Worm (Caenorhabditis elegans) whole organism, L2 larva: ENCODE results near the gene C04E6.4.

Source experiments
- F13H6.1 ChIP-seq: sonication (generic microtip); optimal IDR thresholded peaks from 2 replicates; lab custom pipeline; 2016; ENCODE audit warnings: missing genetic modification characterization, missing compliant biosample characterization
- R02D3.7 ChIP-seq: fragments of 150-350 bp; optimal IDR thresholded peaks from 2 replicates; lab custom pipeline; 2014; ENCODE audit warnings: missing biosample characterization, missing genetic modification characterization
- Y55F3AM.14 ChIP-seq: fragments of 200-800 bp; sonication (Bioruptor generic); optimal IDR thresholded peaks from 2 replicates; lab custom pipeline; 2018; ENCODE audit warnings: mild to moderate bottlenecking, missing genetic modification characterization, missing compliant biosample characterization
- ZK546.5 ChIP-seq: sonication (generic microtip); optimal IDR thresholded peaks from 2 replicates; lab custom pipeline; 2017; ENCODE audit warnings: missing biosample characterization, missing genetic modification characterization
- alr-1 ChIP-seq: fragments of 150-350 bp; optimal IDR thresholded peaks from 2 replicates; lab custom pipeline; 2014; ENCODE audit warnings: missing biosample characterization, missing genetic modification characterization
- aly-2 ChIP-seq: fragments of 150-350 bp; optimal IDR thresholded peaks from 2 replicates; lab custom pipeline; 2014; ENCODE audit warnings: missing biosample characterization, missing genetic modification characterization
- ceh-16 ChIP-seq: fragments of 150-350 bp; optimal IDR thresholded peaks from 2 replicates; lab custom pipeline; 2014; ENCODE audit warnings: missing biosample characterization, missing genetic modification characterization
- crh-2 ChIP-seq: sonication (generic microtip); optimal IDR thresholded peaks from 2 replicates; lab custom pipeline; 2017; ENCODE audit warnings: missing biosample characterization, missing genetic modification characterization
- egl-27 ChIP-seq: sonication (generic microtip); optimal IDR thresholded peaks from 3 replicates; lab custom pipeline; 2017; ENCODE audit warnings: missing biosample characterization, missing genetic modification reagents, missing genetic modification characterization
- elt-1 ChIP-seq: fragments of 150-350 bp; optimal IDR thresholded peaks from 2 replicates; lab custom pipeline; 2014; ENCODE audit warnings: missing biosample characterization, missing genetic modification characterization
- elt-3 ChIP-seq: sonication (generic microtip); optimal IDR thresholded peaks from 2 replicates; lab custom pipeline; 2017; ENCODE audit warnings: missing biosample characterization, missing genetic modification characterization
- fos-1 ChIP-seq: fragments of 150-350 bp; optimal IDR thresholded peaks from 2 replicates; lab custom pipeline; 2014; ENCODE audit warnings: missing biosample characterization, missing genetic modification characterization
- gmeb-1 ChIP-seq: fragments of 150-350 bp; optimal IDR thresholded peaks from 2 replicates; lab custom pipeline; 2014; ENCODE audit warnings: missing biosample characterization, missing genetic modification characterization
- lin-11 ChIP-seq: fragments of 150-350 bp; sonication (generic microtip); optimal IDR thresholded peaks from 2 replicates; lab custom pipeline; 2014; ENCODE audit warnings: missing biosample characterization, missing genetic modification characterization, inconsistent platforms, mixed read lengths
- lin-13 ChIP-seq: fragments of 150-350 bp; optimal IDR thresholded peaks from 2 replicates; lab custom pipeline; 2014; ENCODE audit warnings: missing biosample characterization, missing genetic modification reagents, missing genetic modification characterization
- lin-39 ChIP-seq: fragments of 150-350 bp; optimal IDR thresholded peaks from 2 replicates; lab custom pipeline; 2014; ENCODE audit warnings: missing biosample characterization, missing genetic modification reagents, missing genetic modification characterization
- lsy-2 ChIP-seq, 2 experiments: fragments of 150-350 bp in 1 of 2; sonication (generic microtip) in 1 of 2; optimal IDR thresholded peaks; 2 replicates each; lab custom pipeline; 2014 to 2017; ENCODE audit warnings: missing biosample characterization in 2 of 2, missing genetic modification characterization in 2 of 2
- mab-5 ChIP-seq: fragments of 150-350 bp; optimal IDR thresholded peaks from 2 replicates; lab custom pipeline; 2014; ENCODE audit warnings: missing biosample characterization, missing genetic modification characterization
- mdl-1 ChIP-seq, 2 experiments: fragments of 150-350 bp in 1 of 2; sonication (generic microtip) in 1 of 2; optimal IDR thresholded peaks; 2 replicates each; lab custom pipeline; 2017; ENCODE audit warnings: missing biosample characterization in 2 of 2, missing genetic modification characterization in 2 of 2
- nhr-129 ChIP-seq: fragments of 150-350 bp; optimal IDR thresholded peaks from 2 replicates; lab custom pipeline; 2014; ENCODE audit warnings: missing biosample characterization, missing genetic modification characterization
- nhr-23 ChIP-seq: fragments of 150-350 bp; optimal IDR thresholded peaks from 2 replicates; lab custom pipeline; 2014; ENCODE audit warnings: missing biosample characterization, missing genetic modification reagents, missing genetic modification characterization
- nhr-25 ChIP-seq: fragments of 150-350 bp; sonication (generic microtip); optimal IDR thresholded peaks from 3 replicates; lab custom pipeline; 2014; ENCODE audit warnings: missing biosample characterization, missing genetic modification characterization
- nhr-6 ChIP-seq: fragments of 150-350 bp; optimal IDR thresholded peaks from 2 replicates; lab custom pipeline; 2014; ENCODE audit warnings: missing biosample characterization, missing genetic modification characterization
- nhr-77 ChIP-seq: fragments of 150-350 bp; optimal IDR thresholded peaks from 2 replicates; lab custom pipeline; 2014; ENCODE audit warnings: missing biosample characterization, missing genetic modification characterization
- peb-1 ChIP-seq: fragments of 150-350 bp; optimal IDR thresholded peaks from 2 replicates; lab custom pipeline; 2014; ENCODE audit warnings: missing biosample characterization, missing genetic modification characterization
- sem-4 ChIP-seq: fragments of 150-350 bp; optimal IDR thresholded peaks from 2 replicates; lab custom pipeline; 2014; ENCODE audit warnings: missing biosample characterization, missing genetic modification reagents, missing genetic modification characterization
- skn-1 ChIP-seq: sonication (generic microtip); optimal IDR thresholded peaks from 2 replicates; lab custom pipeline; 2017; ENCODE audit warnings: missing biosample characterization, missing genetic modification characterization
- sma-3 ChIP-seq: sonication (generic microtip); optimal IDR thresholded peaks from 2 replicates; lab custom pipeline; 2016; ENCODE audit warnings: missing genetic modification reagents, missing genetic modification characterization, missing compliant biosample characterization
- sma-9 ChIP-seq, 2 experiments: fragments of 150-350 bp in 1 of 2; sonication (generic microtip) in 1 of 2; optimal IDR thresholded peaks; 2 replicates each; lab custom pipeline; 2014 to 2016; ENCODE audit warnings: missing genetic modification characterization in 2 of 2, mild to moderate bottlenecking in 1 of 2, missing biosample characterization in 1 of 2, missing compliant biosample characterization in 1 of 2, missing genetic modification reagents in 1 of 2, moderate library complexity in 1 of 2
- snpc-4 ChIP-seq: fragments of 150-350 bp; optimal IDR thresholded peaks from 2 replicates; lab custom pipeline; 2014; ENCODE audit warnings: missing biosample characterization, missing genetic modification characterization
- unc-39 ChIP-seq: fragments of 150-350 bp; optimal IDR thresholded peaks from 2 replicates; lab custom pipeline; 2014; ENCODE audit warnings: missing biosample characterization, missing genetic modification characterization
- unc-55 ChIP-seq: fragments of 150-350 bp; sonication (generic microtip); optimal IDR thresholded peaks from 3 replicates; lab custom pipeline; 2014; ENCODE audit warnings: missing biosample characterization, missing genetic modification reagents, missing genetic modification characterization
- unc-62 ChIP-seq: fragments of 150-350 bp; optimal IDR thresholded peaks from 2 replicates; lab custom pipeline; 2014; ENCODE audit warnings: missing biosample characterization, missing genetic modification reagents, missing genetic modification characterization
- zag-1 ChIP-seq: fragments of 150-350 bp; optimal IDR thresholded peaks from 2 replicates; lab custom pipeline; 2014; ENCODE audit warnings: missing biosample characterization, missing genetic modification characterization
- ztf-1 ChIP-seq: fragments of 200-800 bp; sonication (Bioruptor generic); conservative IDR thresholded peaks from 2 replicates; pipeline ENCODE4 v1.3.6; 2022; ENCODE audit warnings: missing genetic modification characterization, missing compliant biosample characterization

The C04E6.4 gene

DNA sequence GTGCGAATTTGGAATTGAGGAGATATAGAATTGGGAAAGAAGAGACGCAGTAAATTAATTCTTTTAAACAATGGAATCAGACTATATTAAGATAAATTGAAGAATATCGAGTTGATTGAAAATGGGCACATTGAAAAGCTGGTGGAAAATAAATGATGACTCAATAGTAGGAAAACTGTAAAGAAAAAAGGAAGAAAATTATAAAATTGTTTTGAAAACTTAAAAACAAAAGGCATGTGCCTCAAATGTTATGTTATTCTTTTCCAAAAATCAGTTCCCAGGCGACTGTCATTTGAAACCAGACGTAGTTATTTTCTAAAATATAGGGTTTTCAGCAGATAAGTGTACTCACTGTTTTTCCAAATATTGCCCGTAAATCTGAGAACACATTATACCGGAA lies 12.7 kb downstream of the C04E6.4 start, which contains the start of gene C04E6.12:
Gene C04E6.12 (minus strand): TSS at position 101 of the 400 bp plus-strand sequence.
- TF ChIP-seq unc-39 (tag; lab: Kevin White, UChicago) (no peak), sem-4 (tag; lab: Kevin White, UChicago) (no peak), ceh-16 (tag; lab: Kevin White, UChicago) (no peak), nhr-6 (no peak), snpc-4 (tag; lab: Kevin White, UChicago) (no peak), elt-1 (no peak), skn-1 (tag; lab: Kevin White, UChicago) (no peak), gmeb-1 (no peak), egl-27 (no peak), unc-55 (no peak), nhr-25 (no peak), zag-1 (tag; lab: Kevin White, UChicago) (no peak), lsy-2 (tag; optimal IDR thresholded peaks at IDR 0.05; lab: Kevin White, UChicago) (no peak), fos-1 (no peak), ZK546.5 (tag; lab: Kevin White, UChicago) (no peak), sma-9 (GFP tag; optimal IDR thresholded peaks at IDR 0.05; lab: Kevin White, UChicago) (no peak), sma-9 (tag; optimal IDR thresholded peaks at IDR 0.05; lab: Kevin White, UChicago) (no peak), elt-3 (tag; lab: Kevin White, UChicago) (no peak)

DNA sequence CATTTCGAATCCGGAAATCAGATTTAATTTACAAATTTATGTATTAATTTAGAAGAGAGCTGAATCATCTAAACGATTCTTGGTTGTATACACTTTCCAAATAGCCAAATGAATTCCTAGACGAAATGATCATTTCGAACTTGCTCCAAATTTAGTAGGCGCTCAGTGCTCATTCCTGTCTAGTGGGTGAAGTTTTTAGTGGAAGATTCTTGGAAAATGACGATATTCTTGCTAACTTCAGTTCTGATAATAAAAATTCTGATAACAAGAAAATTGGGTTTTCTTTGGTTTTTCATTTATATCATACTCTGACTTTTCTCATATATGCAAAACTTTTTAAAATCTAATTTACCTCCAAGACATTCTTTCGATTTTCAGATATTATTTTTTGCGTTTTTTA lies 14.6 kb downstream of the C04E6.4 start:
- TF ChIP-seq F13H6.1 (no peak), elt-1 (no peak), ZK546.5 (tag; lab: Kevin White, UChicago) (no peak), nhr-23 (tag; lab: Kevin White, UChicago) (no peak), zag-1 (tag; lab: Kevin White, UChicago) (no peak), crh-2 (tag; lab: Kevin White, UChicago) (no peak), nhr-129 (tag; lab: Kevin White, UChicago) (no peak), unc-62 (GFP tag; lab: Kevin White, UChicago) (no peak), aly-2 (tag; lab: Kevin White, UChicago) (no peak), ztf-1 (no peak), sem-4 (tag; lab: Kevin White, UChicago) (no peak), R02D3.7 (no peak), egl-27 (no peak), elt-3 (tag; lab: Kevin White, UChicago) (no peak), mab-5 (tag; lab: Kevin White, UChicago) (no peak), lin-13 (GFP tag; lab: Kevin White, UChicago) (no peak), sma-9 (GFP tag; optimal IDR thresholded peaks at IDR 0.05; lab: Kevin White, UChicago) (no peak), sma-9 (tag; optimal IDR thresholded peaks at IDR 0.05; lab: Kevin White, UChicago) (no peak), peb-1 (tag; lab: Kevin White, UChicago) (no peak), Y55F3AM.14 (no peak)

DNA sequence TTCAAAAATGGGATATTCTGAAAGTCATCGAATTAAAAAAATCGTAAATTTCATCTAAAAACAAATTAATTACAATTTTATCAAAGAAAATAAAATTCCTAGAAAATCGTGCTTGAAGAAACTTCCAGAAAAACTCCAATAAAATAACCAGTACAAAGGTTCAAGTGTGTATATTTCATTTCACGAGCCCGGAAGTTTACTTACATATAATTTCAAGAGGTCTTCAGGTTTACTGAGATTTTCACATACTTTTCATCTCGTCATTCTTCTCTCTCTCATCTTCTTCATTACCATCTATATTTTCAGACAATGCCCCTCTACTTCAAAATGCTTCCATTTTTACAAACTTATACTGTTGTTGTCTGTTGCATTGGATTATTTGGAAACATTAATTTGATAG lies 15.0 kb downstream of the C04E6.4 start, which contains the start of gene srsx-18:
Gene srsx-18 (plus strand): TSS at position 301 of the 400 bp plus-strand sequence.
- TF ChIP-seq mdl-1 (tag; optimal IDR thresholded peaks at IDR 0.05; lab: Kevin White, UChicago) (no peak), unc-55 (no peak), nhr-25 (no peak), lin-11 (tag; lab: Kevin White, UChicago) (no peak), Y55F3AM.14 (no peak), alr-1 (tag; lab: Kevin White, UChicago) (no peak), sma-9 (GFP tag; optimal IDR thresholded peaks at IDR 0.05; lab: Kevin White, UChicago) (no peak), sma-9 (tag; optimal IDR thresholded peaks at IDR 0.05; lab: Kevin White, UChicago) (no peak), fos-1 (no peak), ceh-16 (tag; lab: Kevin White, UChicago) (no peak), lin-39 (tag; lab: Kevin White, UChicago) (no peak), skn-1 (tag; lab: Kevin White, UChicago) (no peak), nhr-129 (tag; lab: Kevin White, UChicago) (no peak), aly-2 (tag; lab: Kevin White, UChicago) (no peak), sma-3 (GFP tag; lab: Kevin White, UChicago) (no peak), lsy-2 (tag; optimal IDR thresholded peaks at IDR 0.05; lab: Kevin White, UChicago) (no peak)

DNA sequence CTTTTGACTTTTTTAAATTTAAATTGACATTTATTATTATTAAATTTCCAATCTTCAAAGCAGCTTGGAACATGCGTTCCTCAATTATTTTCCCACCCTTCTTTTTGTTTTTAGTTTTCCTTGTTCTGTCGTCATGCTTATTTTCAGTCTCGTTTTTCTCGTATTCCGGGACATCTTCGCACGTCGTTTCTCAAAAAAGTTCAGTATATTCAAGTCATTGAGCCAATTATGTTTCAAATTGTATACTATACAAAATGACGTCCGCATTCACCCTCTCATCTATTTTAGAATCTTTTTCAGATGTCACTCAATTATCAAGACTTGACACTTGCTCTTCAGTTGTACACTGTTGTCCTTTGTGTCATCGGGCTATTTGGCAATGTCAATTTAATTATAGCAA lies 20.2 kb downstream of the C04E6.4 start, which contains the start of gene srsx-17:
Gene srsx-17 (plus strand): TSS at position 301 of the 400 bp plus-strand sequence.
- TF ChIP-seq ZK546.5 (tag; lab: Kevin White, UChicago): no peak
- no peak for TF ChIP-seq nhr-25
- no peak for TF ChIP-seq nhr-77 (tag; lab: Kevin White, UChicago)
- no peak for TF ChIP-seq unc-62 (GFP tag; lab: Kevin White, UChicago)
- no peak for TF ChIP-seq ceh-16 (tag; lab: Kevin White, UChicago)
- TF ChIP-seq nhr-6: no peak
- TF ChIP-seq, all 48 proteins: peak for 0
